Fruit fly (Drosophila melanogaster): ENCODE measurements around the gene mrt.

The mrt gene

DNA sequence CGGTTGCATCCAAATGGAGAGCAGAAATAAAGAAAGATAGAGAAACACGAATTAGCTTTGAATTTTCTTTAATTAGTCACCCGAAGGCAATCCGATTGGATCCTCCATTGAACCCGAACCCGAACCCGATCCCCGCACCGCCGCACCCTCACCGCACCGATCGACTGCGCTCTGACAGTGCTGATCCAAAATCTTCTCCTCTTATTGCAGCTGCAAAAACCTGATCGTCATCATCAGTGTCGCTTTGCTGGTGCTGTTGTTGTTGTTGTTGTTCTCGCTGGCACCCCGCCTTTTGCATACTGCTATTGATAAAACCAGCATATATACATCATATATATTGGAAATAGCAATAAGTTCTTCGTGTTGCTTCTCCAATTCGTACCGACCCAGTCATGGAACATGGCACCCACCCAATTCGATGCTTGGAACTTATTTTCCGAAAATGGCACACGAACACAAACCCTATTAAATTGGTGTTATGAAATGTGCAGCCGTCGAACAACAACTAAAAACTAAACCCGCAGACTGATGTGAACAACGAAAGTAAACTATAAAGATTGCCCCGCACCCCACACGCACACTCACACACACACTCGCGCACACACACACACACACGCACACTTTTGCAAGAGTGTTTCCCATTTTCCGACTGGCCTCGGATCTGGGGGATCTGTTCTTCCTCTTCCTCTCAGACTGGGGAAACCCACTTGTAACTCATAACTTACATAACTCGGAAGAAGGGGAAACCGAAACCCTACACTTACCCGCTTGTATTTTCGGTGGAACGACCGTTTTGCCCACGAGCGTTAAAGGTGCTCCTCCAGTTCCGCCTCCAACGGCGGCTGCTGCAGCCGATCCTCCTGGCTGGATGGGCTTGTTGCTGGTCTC is 11.8 kb downstream of the mrt start:
- TF ChIP-seq sage (GFP tag; optimal IDR thresholded peaks at IDR 0.05) (no peak), Rel (GFP tag; optimal IDR thresholded peaks at IDR 0.05) (no peak), Rel (tag; optimal IDR thresholded peaks at IDR 0.05) (peak; percentile 78)

DNA sequence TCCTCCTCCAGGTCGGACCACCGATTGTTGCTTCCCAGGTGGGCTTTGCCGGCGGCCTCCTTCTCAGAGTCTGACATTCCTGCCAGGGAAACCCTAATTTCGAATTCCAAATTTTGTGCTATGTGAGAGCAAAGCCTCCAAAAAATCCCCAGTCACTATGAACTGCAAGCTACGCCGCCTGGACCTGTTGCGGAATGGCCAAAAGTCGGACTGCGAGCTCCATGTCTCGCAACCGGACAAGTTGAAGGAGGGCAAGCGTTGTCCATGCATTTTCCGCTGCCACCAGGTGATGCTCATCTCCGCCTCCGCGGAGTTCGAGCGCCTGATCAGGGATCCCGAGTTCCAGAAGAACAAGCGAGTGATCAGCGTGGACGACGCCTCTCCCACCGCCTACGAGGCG is 17.1 kb downstream of the mrt start, which contains the start of the genes CG14262 and CG14260:
Gene CG14262, minus strand, starts transcription at position 101 of the 400 bp plus-strand sequence.
Gene CG14260, plus strand, starts transcription at position 128 of the 400 bp plus-strand sequence.
- TF ChIP-seq OdsH (GFP tag; optimal IDR thresholded peaks at IDR 0.05) = no peak
- no peak for TF ChIP-seq h (GFP tag; optimal IDR thresholded peaks at IDR 0.05)
- TF ChIP-seq jim (GFP tag; optimal IDR thresholded peaks at IDR 0.05) = no peak
- TF ChIP-seq foxo (GFP tag; optimal IDR thresholded peaks at IDR 0.05) = no peak
- TF ChIP-seq br (GFP tag; optimal IDR thresholded peaks at IDR 0.05) = no peak
- no peak for TF ChIP-seq usp (GFP tag; optimal IDR thresholded peaks at IDR 0.05)
- TF ChIP-seq psq (GFP tag; optimal IDR thresholded peaks at IDR 0.05) = no peak
- TF ChIP-seq Sp1 (GFP tag; optimal IDR thresholded peaks at IDR 0.05) = no peak
- no peak for TF ChIP-seq ey (GFP tag; optimal IDR thresholded peaks at IDR 0.05)
- TF ChIP-seq dsf (GFP tag; optimal IDR thresholded peaks at IDR 0.05; ENCODE audit: borderline replicate concordance) = no peak
- no peak for TF ChIP-seq GATAd (GFP tag; optimal IDR thresholded peaks at IDR 0.05)
- TF ChIP-seq lola (GFP tag; optimal IDR thresholded peaks at IDR 0.05) = no peak
- no peak for TF ChIP-seq Dif (GFP tag; optimal IDR thresholded peaks at IDR 0.05; ENCODE audit: partially characterized antibody)
- TF ChIP-seq Jra (GFP tag; optimal IDR thresholded peaks at IDR 0.05) = no peak
- no peak for TF ChIP-seq Rel (GFP tag; optimal IDR thresholded peaks at IDR 0.05)
- TF ChIP-seq Rel (tag; optimal IDR thresholded peaks at IDR 0.05) = no peak
- no peak for TF ChIP-seq CG32264 (GFP tag; optimal IDR thresholded peaks at IDR 0.05)

DNA sequence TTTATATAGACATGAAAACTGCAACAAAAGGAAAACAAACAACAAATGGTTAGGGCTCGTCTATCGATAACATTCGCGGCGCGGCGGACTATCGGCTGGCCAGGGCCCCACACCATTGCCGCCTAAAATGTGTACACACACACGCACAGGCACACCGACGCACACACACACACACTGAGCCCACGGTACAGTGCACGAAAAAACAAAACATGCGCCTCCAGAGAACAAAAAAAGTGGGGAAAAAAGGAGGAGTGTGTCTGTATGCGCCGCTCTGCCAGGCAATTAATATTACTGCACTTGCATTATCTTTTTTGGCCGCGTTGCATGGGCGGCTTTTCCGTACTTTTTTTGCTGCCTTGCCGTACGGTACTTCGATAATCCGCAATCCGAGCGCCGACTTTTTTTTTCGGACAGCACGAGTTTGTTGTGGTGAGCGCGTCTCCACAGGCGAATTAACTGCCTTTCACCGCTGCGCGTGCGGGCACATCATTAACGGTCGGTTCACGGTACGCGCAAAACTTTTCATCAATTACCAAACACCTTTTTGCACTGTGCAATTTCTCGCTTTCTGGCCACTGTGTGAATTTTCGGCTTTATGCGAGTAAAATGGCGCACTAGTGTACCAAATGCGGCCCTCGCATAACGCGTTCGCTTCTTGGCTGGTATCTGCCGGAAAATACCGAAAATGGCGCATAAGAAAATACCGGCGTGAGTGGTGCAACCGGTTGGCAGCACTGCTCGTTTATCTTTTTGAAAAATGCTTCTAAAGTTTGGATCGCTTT is 18.8 kb downstream of the mrt start, which contains the start of gene woc:
Gene woc, minus strand, starts transcription at position 622 of the 782 bp plus-strand sequence.
- TF ChIP-seq CrebA (GFP tag; optimal IDR thresholded peaks at IDR 0.05; ENCODE audit: borderline replicate concordance) (no peak), h (GFP tag; optimal IDR thresholded peaks at IDR 0.05) (peak; percentile 80), br (GFP tag; optimal IDR thresholded peaks at IDR 0.05) (peak; percentile 68), N (GFP tag; optimal IDR thresholded peaks at IDR 0.05) (peak; percentile 64), Hr78 (GFP tag; optimal IDR thresholded peaks at IDR 0.05) (no peak), dmrt93B (GFP tag; optimal IDR thresholded peaks at IDR 0.05) (no peak), rgr (GFP tag; optimal IDR thresholded peaks at IDR 0.05) (peak; percentile 53), dl (GFP tag; optimal IDR thresholded peaks at IDR 0.05; ENCODE audit: insufficient read depth in 1 of 2, partially characterized antibody in 2 of 2) (no peak), Dfd (GFP tag; optimal IDR thresholded peaks at IDR 0.05) (no peak), jim (GFP tag; optimal IDR thresholded peaks at IDR 0.05) (peak; percentile 97), brk (GFP tag; optimal IDR thresholded peaks at IDR 0.05) (no peak), ey (GFP tag; optimal IDR thresholded peaks at IDR 0.05) (peak; percentile 78), pan (optimal IDR thresholded peaks at IDR 0.05) (no peak), foxo (GFP tag; optimal IDR thresholded peaks at IDR 0.05) (peak in 1 of 2 experiments; percentile 79), Sp1 (GFP tag; optimal IDR thresholded peaks at IDR 0.05) (peak; percentile 64), Rel (GFP tag; optimal IDR thresholded peaks at IDR 0.05) (no peak), Rel (tag; optimal IDR thresholded peaks at IDR 0.05) (peak; percentile 72), HLH106 (tag; optimal IDR thresholded peaks at IDR 0.05) (no peak), Hnf4 (GFP tag; optimal IDR thresholded peaks at IDR 0.05) (no peak), sv (GFP tag; optimal IDR thresholded peaks at IDR 0.05) (peak; percentile 39), CG9705 (GFP tag; optimal IDR thresholded peaks at IDR 0.05) (no peak), sage (GFP tag; optimal IDR thresholded peaks at IDR 0.05) (no peak), woc (GFP tag; optimal IDR thresholded peaks at IDR 0.05) (no peak), GATAd (GFP tag; optimal IDR thresholded peaks at IDR 0.05) (no peak), dsf (GFP tag; optimal IDR thresholded peaks at IDR 0.05; ENCODE audit: borderline replicate concordance) (no peak), Vsx2 (GFP tag; optimal IDR thresholded peaks at IDR 0.05; ENCODE audit: partially characterized antibody) (no peak), lola (GFP tag; optimal IDR thresholded peaks at IDR 0.05) (no peak), fru (GFP tag; optimal IDR thresholded peaks at IDR 0.05) (peak; percentile 80), CG32264 (GFP tag; optimal IDR thresholded peaks at IDR 0.05) (no peak), Myc (optimal IDR thresholded peaks at IDR 0.05) (no peak), Mio (GFP tag; optimal IDR thresholded peaks at IDR 0.05) (no peak), Jra (GFP tag; optimal IDR thresholded peaks at IDR 0.05) (no peak), Abd-B (GFP tag; optimal IDR thresholded peaks at IDR 0.05) (no peak), tai (GFP tag; optimal IDR thresholded peaks at IDR 0.05) (no peak), usp (GFP tag; optimal IDR thresholded peaks at IDR 0.05) (no peak), OdsH (GFP tag; optimal IDR thresholded peaks at IDR 0.05) (peak; percentile 71), psq (GFP tag; optimal IDR thresholded peaks at IDR 0.05) (peak; percentile 74), Hr83 (GFP tag; optimal IDR thresholded peaks at IDR 0.05; ENCODE audit: poor library complexity, severe bottlenecking) (peak; percentile 76)

Data from whole organism, wandering third instar larva.